Fruit fly (Drosophila melanogaster): Measurements from ENCODE around the gene NPF.

dm6 chr3R:16594056-16594858 is 14.8 kb upstream of the NPF start, which contains the start of gene CG14892:
- TF ChIP-seq CG8478 (optimal IDR thresholded peaks at IDR 0.05) (no peak), pan (optimal IDR thresholded peaks at IDR 0.05) (no peak), usp (GFP tag; optimal IDR thresholded peaks at IDR 0.05) (no peak)
